Worm (Caenorhabditis elegans): ENCODE measurements around the gene R10D12.10.

DNA sequence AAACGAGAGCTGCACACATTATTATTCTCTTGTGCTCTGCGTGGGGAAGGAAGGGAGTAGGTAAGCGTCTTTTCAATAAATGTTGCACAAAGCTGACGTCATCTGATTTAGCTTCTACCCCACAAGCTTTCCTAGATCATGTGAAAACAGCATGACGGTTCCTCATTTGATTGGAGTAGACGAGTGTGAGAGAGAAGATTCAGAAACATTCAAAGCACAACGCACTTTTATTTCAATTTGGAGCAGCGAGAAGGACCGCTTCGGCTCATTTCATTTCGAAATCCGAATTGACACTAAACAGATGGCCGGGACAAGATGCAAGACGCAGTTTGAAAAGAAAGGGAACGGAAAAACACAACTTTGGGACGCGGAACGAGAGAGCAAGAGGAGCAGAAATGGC is 46.2 kb upstream of the R10D12.10 start:
- no peak for TF ChIP-seq nhr-11 (tag; optimal IDR thresholded peaks at IDR 0.05)
- TF ChIP-seq zag-1 (tag; optimal IDR thresholded peaks at IDR 0.05) = no peak
